Fruit fly (Drosophila melanogaster) whole organism, embryonic: ENCODE measurements around the gene CG15638.
A peak's percentile ranks its signal among the peaks of the same experiment; 100 is the strongest.

ENCODE experiments used
- Atf-2 ChIP-seq: fragments of 200-800 bp; sonication (Bioruptor generic); optimal IDR thresholded peaks from 2 replicates; lab custom pipeline; 2016; ENCODE audit warnings: missing biosample characterization, missing genetic modification characterization
- Atf3 ChIP-seq: fragments of 200-800 bp; sonication (Bioruptor generic); optimal IDR thresholded peaks from 3 replicates; lab custom pipeline; 2016; ENCODE audit warnings: missing biosample characterization, missing genetic modification characterization
- Blimp-1 ChIP-seq: fragments of 200-800 bp; sonication (Bioruptor generic); optimal IDR thresholded peaks from 3 replicates; lab custom pipeline; 2018; ENCODE audit warnings: missing biosample characterization, missing genetic modification characterization, mild to moderate bottlenecking, moderate library complexity, missing genetic modification reagents
- CG11696 ChIP-seq: fragments of 200-800 bp; sonication (Bioruptor generic); IDR thresholded peaks from 2 replicates; pipeline ENCODE4 v1.3.6; 2022; ENCODE audit warnings: missing biosample characterization, missing genetic modification characterization
- CG12071 ChIP-seq: fragments of 200-800 bp; sonication (Bioruptor generic); optimal IDR thresholded peaks from 3 replicates; lab custom pipeline; 2018; ENCODE audit warnings: missing biosample characterization, mild to moderate bottlenecking, missing genetic modification characterization
- CG16813 ChIP-seq: fragments of 200-800 bp; sonication (Bioruptor generic); IDR thresholded peaks from 3 replicates; pipeline ENCODE4 v1.3.6; 2022; ENCODE audit warnings: missing biosample characterization, missing genetic modification characterization; ENCODE audit not compliant: partially characterized antibody
- CG17359 ChIP-seq: fragments of 200-800 bp; sonication (Bioruptor generic); optimal IDR thresholded peaks from 3 replicates; lab custom pipeline; 2018; ENCODE audit warnings: missing biosample characterization, mild to moderate bottlenecking, missing genetic modification characterization, moderate library complexity
- CG1832 ChIP-seq: fragments of 200-800 bp; sonication (Bioruptor generic); optimal IDR thresholded peaks from 2 replicates; lab custom pipeline; 2017; ENCODE audit warnings: missing biosample characterization, mild to moderate bottlenecking, missing genetic modification characterization, inconsistent platforms
- CG2875 ChIP-seq: fragments of 200-800 bp; sonication (Bioruptor generic); optimal IDR thresholded peaks from 2 replicates; lab custom pipeline; 2017; ENCODE audit warnings: missing biosample characterization, mild to moderate bottlenecking, missing genetic modification characterization, missing genetic modification reagents
- CG30020 ChIP-seq: fragments of 200-800 bp; optimal IDR thresholded peaks from 2 replicates; lab custom pipeline; 2019; ENCODE audit warnings: missing biosample characterization, mild to moderate bottlenecking, missing genetic modification characterization, moderate library complexity
- CG6654 ChIP-seq: fragments of 200-800 bp; sonication (Bioruptor generic); optimal IDR thresholded peaks from 2 replicates; lab custom pipeline; 2017; ENCODE audit warnings: missing biosample characterization, mild to moderate bottlenecking, missing genetic modification characterization
- CG7839 ChIP-seq: fragments of 200-800 bp; sonication (Bioruptor generic); optimal IDR thresholded peaks from 3 replicates; lab custom pipeline; 2018; ENCODE audit warnings: missing biosample characterization, mild to moderate bottlenecking, missing genetic modification characterization, moderate library complexity
- Camta ChIP-seq: fragments of 200-800 bp; sonication (Bioruptor generic); optimal IDR thresholded peaks from 2 replicates; lab custom pipeline; 2016; ENCODE audit warnings: missing biosample characterization, missing genetic modification characterization
- D19A ChIP-seq: fragments of 200-800 bp; optimal IDR thresholded peaks from 3 replicates; lab custom pipeline; 2019; ENCODE audit warnings: missing biosample characterization, mild to moderate bottlenecking, missing genetic modification characterization, moderate library complexity
- Ets65A ChIP-seq: fragments of 200-800 bp; sonication (Bioruptor generic); peaks from one replicate; lab custom pipeline; 2016; ENCODE audit warnings: missing biosample characterization, missing genetic modification characterization
- Ets97D ChIP-seq: fragments of 200-800 bp; sonication (Bioruptor generic); optimal IDR thresholded peaks from 3 replicates; lab custom pipeline; 2016; ENCODE audit warnings: missing biosample characterization, missing genetic modification characterization
- GATAe ChIP-seq: fragments of 200-800 bp; sonication (Bioruptor generic); conservative IDR thresholded peaks from 2 replicates; pipeline ENCODE4 v1.3.6; 2022; ENCODE audit warnings: missing biosample characterization, missing genetic modification characterization
- HLH54F ChIP-seq: fragments of 200-800 bp; sonication (Bioruptor generic); optimal IDR thresholded peaks from 3 replicates; lab custom pipeline; 2016; ENCODE audit warnings: missing biosample characterization, missing genetic modification characterization
- Mad ChIP-seq: fragments of 200-800 bp; sonication (Bioruptor generic); optimal IDR thresholded peaks from 2 replicates; lab custom pipeline; 2016; ENCODE audit warnings: missing biosample characterization, missing genetic modification characterization
- Med ChIP-seq: fragments of 200-800 bp; sonication (Bioruptor generic); peaks from one replicate; lab custom pipeline; 2016; ENCODE audit warnings: missing biosample characterization, missing genetic modification characterization, mild to moderate bottlenecking, inconsistent platforms, moderate library complexity
- Nf-YB ChIP-seq: fragments of 200-800 bp; sonication (Bioruptor generic); optimal IDR thresholded peaks from 3 replicates; lab custom pipeline; 2019; ENCODE audit warnings: missing biosample characterization, mild to moderate bottlenecking, missing genetic modification characterization, moderate library complexity
- NfI ChIP-seq: fragments of 200-800 bp; sonication (Bioruptor generic); optimal IDR thresholded peaks from 3 replicates; lab custom pipeline; 2018; ENCODE audit warnings: missing biosample characterization, mild to moderate bottlenecking, missing genetic modification characterization, moderate library complexity
- Pdp1 ChIP-seq, 2 experiments: fragments of 200-800 bp; sonication (Bioruptor generic); optimal IDR thresholded peaks; 3 replicates each; lab custom pipeline; 2016; ENCODE audit warnings: missing biosample characterization in 2 of 2, missing genetic modification characterization in 2 of 2, mild to moderate bottlenecking in 1 of 2, moderate library complexity in 1 of 2
- amos ChIP-seq: fragments of 200-800 bp; sonication (Bioruptor generic); IDR thresholded peaks from 2 replicates; pipeline ENCODE4 v1.3.6; 2022; ENCODE audit warnings: missing biosample characterization, missing genetic modification characterization; ENCODE audit not compliant: partially characterized antibody
- bab2 ChIP-seq: fragments of 200-800 bp; sonication (Bioruptor generic); optimal IDR thresholded peaks from 2 replicates; lab custom pipeline; 2016; ENCODE audit warnings: missing biosample characterization, missing genetic modification characterization
- bsh ChIP-seq, 2 experiments: fragments of 200-800 bp; sonication (Bioruptor generic); optimal IDR thresholded peaks; 2 replicates each; lab custom pipeline; 2017 to 2018; ENCODE audit warnings: mild to moderate bottlenecking in 2 of 2, missing biosample characterization in 2 of 2, missing genetic modification characterization in 2 of 2, moderate library complexity in 1 of 2
- cato ChIP-seq: fragments of 200-800 bp; sonication (Bioruptor generic); optimal IDR thresholded peaks from 2 replicates; lab custom pipeline; 2016; ENCODE audit warnings: missing biosample characterization, missing genetic modification characterization, borderline replicate concordance
- chif ChIP-seq, 2 experiments: fragments of 200-800 bp; sonication (Bioruptor generic); optimal IDR thresholded peaks; 3 replicates each; lab custom pipeline; 2016; ENCODE audit warnings: missing biosample characterization in 2 of 2, missing genetic modification characterization in 2 of 2
- chinmo ChIP-seq: fragments of 200-800 bp; sonication (Bioruptor generic); IDR thresholded peaks from 4 replicates; pipeline ENCODE4 v1.3.6; 2022; ENCODE audit warnings: missing biosample characterization, missing genetic modification characterization; ENCODE audit not compliant: partially characterized antibody
- dysf ChIP-seq: fragments of 200-800 bp; sonication (Bioruptor generic); IDR thresholded peaks from 3 replicates; pipeline ENCODE4 v1.3.6; 2022; ENCODE audit warnings: missing biosample characterization, missing genetic modification characterization
- hth ChIP-seq: fragments of >200 bp; optimal IDR thresholded peaks from 2 replicates; lab custom pipeline; 2017; ENCODE audit warnings: inconsistent platforms
- knrl ChIP-seq: fragments of 200-800 bp; sonication (Bioruptor generic); IDR thresholded peaks from 3 replicates; pipeline ENCODE4 v1.3.6; 2022; ENCODE audit warnings: missing biosample characterization, missing genetic modification characterization; ENCODE audit not compliant: partially characterized antibody
- mld ChIP-seq: fragments of 200-800 bp; sonication (Bioruptor generic); IDR thresholded peaks from 3 replicates; pipeline ENCODE4 v1.3.6; 2022; ENCODE audit warnings: missing biosample characterization, missing genetic modification characterization; ENCODE audit not compliant: partially characterized antibody
- pan ChIP-seq, 4 experiments: fragments of >200 bp in 3 of 4; fragments of 200-800 bp in 1 of 4; sonication (Bioruptor generic) in 1 of 4; optimal IDR thresholded peaks in 3 of 4; IDR thresholded peaks in 1 of 4; 2 replicates each; pipeline versions ENCODE4 v1.3.6 to Lab custom; 2017 to 2022; ENCODE audit warnings: missing biosample characterization in 2 of 4, missing genetic modification characterization in 2 of 4, mixed read lengths in 1 of 4
- rib ChIP-seq: fragments of 200-800 bp; sonication (Bioruptor generic); IDR thresholded peaks from 2 replicates; pipeline ENCODE4 v1.3.6; 2022; ENCODE audit warnings: missing biosample characterization, missing genetic modification characterization
- row ChIP-seq: fragments of 200-800 bp; sonication (Bioruptor generic); IDR thresholded peaks from 3 replicates; pipeline ENCODE4 v1.3.6; 2022; ENCODE audit warnings: missing biosample characterization, missing genetic modification characterization
- sd ChIP-seq: fragments of 200-800 bp; sonication (Bioruptor generic); optimal IDR thresholded peaks from 3 replicates; lab custom pipeline; 2018; ENCODE audit warnings: missing biosample characterization, mild to moderate bottlenecking, missing genetic modification characterization, moderate library complexity
- sob ChIP-seq: fragments of 200-800 bp; sonication (Bioruptor generic); IDR thresholded peaks from 2 replicates; pipeline ENCODE4 v1.3.6; 2022; ENCODE audit warnings: missing biosample characterization, missing genetic modification characterization
- tll ChIP-seq, 2 experiments: fragments of 200-800 bp in 1 of 2; fragments of >200 bp in 1 of 2; sonication (Bioruptor generic) in 1 of 2; optimal IDR thresholded peaks; 2 replicates each; lab custom pipeline; 2017 to 2019; ENCODE audit warnings: missing biosample characterization in 2 of 2, missing genetic modification characterization in 2 of 2, mild to moderate bottlenecking in 1 of 2, moderate library complexity in 1 of 2
- tup ChIP-seq: fragments of 200-800 bp; sonication (Bioruptor generic); optimal IDR thresholded peaks from 2 replicates; lab custom pipeline; 2016; ENCODE audit warnings: missing biosample characterization, mild to moderate bottlenecking, missing genetic modification characterization, moderate library complexity
- vnd ChIP-seq: fragments of 200-800 bp; sonication (Bioruptor generic); IDR thresholded peaks from 3 replicates; pipeline ENCODE4 v1.3.6; 2022; ENCODE audit warnings: missing biosample characterization, missing genetic modification characterization; ENCODE audit not compliant: partially characterized antibody
- vvl ChIP-seq: fragments of 200-800 bp; sonication (Bioruptor generic); IDR thresholded peaks from 2 replicates; pipeline ENCODE4 v1.3.6; 2022; ENCODE audit warnings: missing biosample characterization, missing genetic modification characterization

CG15638 gene

DNA sequence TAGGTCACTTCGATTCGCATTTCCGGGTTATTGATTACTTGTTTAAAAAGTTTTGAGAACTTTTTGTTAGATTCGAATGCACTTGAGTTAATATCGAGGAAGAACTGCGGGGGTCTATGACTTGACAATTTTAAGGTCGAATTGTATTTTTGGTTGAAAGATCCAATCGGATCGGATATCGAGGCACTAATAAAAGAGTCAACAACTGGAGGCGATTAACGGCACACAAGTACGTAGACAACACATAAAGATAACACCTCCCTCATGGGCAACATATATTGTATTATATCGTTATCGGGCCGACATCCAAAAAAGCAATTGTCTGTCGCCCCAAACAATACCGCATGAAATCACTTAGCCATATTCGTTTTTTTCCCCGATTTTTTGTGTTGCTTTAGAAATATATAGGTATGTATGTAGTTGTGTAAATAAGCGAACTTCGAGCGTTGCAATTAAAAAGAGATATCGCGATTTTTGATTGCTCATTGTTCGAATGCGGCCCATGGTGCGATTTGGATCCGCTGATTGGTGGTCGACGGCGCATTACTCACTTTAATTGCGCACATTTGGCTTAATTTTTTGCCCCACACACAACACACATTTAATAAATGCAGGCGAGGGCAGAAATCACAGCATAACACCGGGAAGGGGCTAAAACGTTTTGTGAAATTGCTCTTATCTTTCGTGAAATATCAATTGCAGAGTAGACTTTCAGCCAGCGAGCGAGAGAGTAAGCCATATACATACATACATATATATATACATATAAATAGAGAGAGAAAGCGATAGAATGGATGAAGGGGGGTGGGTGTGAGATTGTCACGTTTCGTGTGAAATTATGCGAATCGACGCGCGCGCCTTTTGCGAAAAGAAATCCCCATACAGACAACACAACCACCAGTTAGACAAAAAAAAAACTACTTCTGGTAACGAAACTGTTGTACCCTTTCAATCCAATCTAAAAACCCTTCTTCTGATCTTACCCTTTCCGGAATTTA is 24.4 kb downstream of the CG15638 start (continued):
- TF ChIP-seq chinmo (GFP tag; lab: Robert Waterston, UW) (peak; percentile 72; the same call in 1 of the 4 replicates), rib (GFP tag; lab: Robert Waterston, UW) (peak; percentile 52; the same call in 1 of the 2 replicates), D19A (peak; percentile 19), Nf-YB (GFP tag; lab: Kevin White, UChicago) (peak; percentile 27), dysf (GFP tag; lab: Robert Waterston, UW) (no peak), row (GFP tag; lab: Robert Waterston, UW) (peak; percentile 47; the same call in 2 of the 3 replicates), Med (GFP tag; lab: Kevin White, UChicago) (peak; percentile 82), HLH54F (GFP tag; lab: Kevin White, UChicago) (no peak), bsh (GFP tag; optimal IDR thresholded peaks at IDR 0.05; lab: Kevin White, UChicago) (no peak), cato (GFP tag; lab: Kevin White, UChicago) (no peak), GATAe (GFP tag; lab: Robert Waterston, UW) (no peak; the same call in 1 of the 2 replicates)

dm6 chr2L:13509533-13510240 is 25.9 kb downstream of the CG15638 start:
- TF ChIP-seq CG7839 (tag; lab: Kevin White, UChicago) (no peak), chif (GFP tag; optimal IDR thresholded peaks at IDR 0.05; lab: Kevin White, UChicago) (no peak), dysf (GFP tag; lab: Robert Waterston, UW) (0 out of 3 replicates have a peak, but pooled peaks have one; percentile 15), Atf-2 (no peak), vvl (GFP tag; lab: Robert Waterston, UW) (no peak), CG11696 (GFP tag; lab: Robert Waterston, UW) (no peak), CG1832 (GFP tag; lab: Kevin White, UChicago) (peak; percentile 11), Ets65A (GFP tag; lab: Kevin White, UChicago) (peak; percentile 66), tup (GFP tag; lab: Kevin White, UChicago) (no peak), Pdp1 (GFP tag; optimal IDR thresholded peaks at IDR 0.05; lab: Kevin White, UChicago) (peak in 1 of 2 experiments; percentile 15), Blimp-1 (no peak), knrl (GFP tag; lab: Robert Waterston, UW) (0 out of 3 replicates have a peak, but pooled peaks have one; percentile 18), vnd (GFP tag; lab: Robert Waterston, UW) (no peak), Camta (GFP tag; lab: Kevin White, UChicago) (no peak), Atf3 (GFP tag; lab: Kevin White, UChicago) (no peak), CG2875 (GFP tag; lab: Kevin White, UChicago) (no peak), CG30020 (no peak), cato (GFP tag; lab: Kevin White, UChicago) (no peak), chinmo (GFP tag; lab: Robert Waterston, UW) (0 out of 4 replicates have a peak, but pooled peaks have one; percentile 13), sd (no peak), sob (GFP tag; lab: Robert Waterston, UW) (no peak), bab2 (GFP tag; lab: Kevin White, UChicago) (no peak), amos (no peak), CG16813 (GFP tag; lab: Robert Waterston, UW) (no peak), NfI (no peak), Ets97D (no peak), Med (GFP tag; lab: Kevin White, UChicago) (peak; percentile 60), Mad (GFP tag; lab: Kevin White, UChicago) (no peak), CG17359 (tag; lab: Kevin White, UChicago) (no peak), tll (GFP tag; optimal IDR thresholded peaks at IDR 0.05; lab: Kevin White, UChicago) (no peak), mld (0 out of 3 replicates have a peak, but pooled peaks have one; percentile 45), CG12071 (GFP tag; lab: Kevin White, UChicago) (no peak), pan (optimal IDR thresholded peaks at IDR 0.05; lab: Kevin White, UChicago) (no peak), pan (GFP tag; optimal IDR thresholded peaks at IDR 0.05 in 1 of 2, IDR thresholded peaks at IDR 0.05 in 1 of 2) (no peak), hth (lab: Kevin White, UChicago) (no peak), CG6654 (no peak)
